Fruit fly (Drosophila melanogaster) whole organism, embryonic: ENCODE results near the gene Pbgs.

Experiments
- Bgb ChIP-seq: fragments of 200-800 bp; sonication (Bioruptor generic); IDR thresholded peaks from 2 replicates; pipeline ENCODE4 v1.3.6; 2022; ENCODE audit warnings: missing biosample characterization, missing genetic modification characterization; ENCODE audit not compliant: partially characterized antibody
- CG11696 ChIP-seq: fragments of 200-800 bp; sonication (Bioruptor generic); IDR thresholded peaks from 2 replicates; pipeline ENCODE4 v1.3.6; 2022; ENCODE audit warnings: missing biosample characterization, missing genetic modification characterization
- CG12104 ChIP-seq: fragments of 200-800 bp; sonication (Bioruptor generic); optimal IDR thresholded peaks from 3 replicates; lab custom pipeline; 2016; ENCODE audit warnings: missing biosample characterization, missing genetic modification characterization
- CG12155 ChIP-seq: fragments of 200-800 bp; sonication (Bioruptor generic); optimal IDR thresholded peaks from 3 replicates; lab custom pipeline; 2016; ENCODE audit warnings: missing biosample characterization, missing genetic modification characterization
- CG12236 ChIP-seq: fragments of 200-800 bp; sonication (Bioruptor generic); optimal IDR thresholded peaks from 2 replicates; lab custom pipeline; 2016; ENCODE audit warnings: missing biosample characterization, missing genetic modification characterization
- CG12744 ChIP-seq: fragments of 200-800 bp; sonication (Bioruptor generic); optimal IDR thresholded peaks from 2 replicates; lab custom pipeline; 2016; ENCODE audit warnings: missing biosample characterization, missing genetic modification characterization
- CG13123 ChIP-seq: fragments of 200-800 bp; sonication (Bioruptor generic); optimal IDR thresholded peaks from 2 replicates; lab custom pipeline; 2016; ENCODE audit warnings: missing biosample characterization, missing genetic modification characterization
- CG13287 ChIP-seq: fragments of 200-800 bp; sonication (Bioruptor generic); IDR thresholded peaks from 2 replicates; pipeline ENCODE4 v1.3.6; 2022; ENCODE audit warnings: missing biosample characterization, missing genetic modification characterization; ENCODE audit not compliant: partially characterized antibody
- CG1529 ChIP-seq: fragments of 200-800 bp; sonication (Bioruptor generic); optimal IDR thresholded peaks from 3 replicates; lab custom pipeline; 2018; ENCODE audit warnings: missing biosample characterization, missing genetic modification characterization
- CG1603 ChIP-seq: fragments of 200-800 bp; sonication (Bioruptor generic); optimal IDR thresholded peaks from 2 replicates; lab custom pipeline; 2019; ENCODE audit warnings: missing biosample characterization, mild to moderate bottlenecking, missing genetic modification characterization, moderate library complexity
- CG32767 ChIP-seq: fragments of 200-800 bp; sonication (Bioruptor generic); IDR thresholded peaks from 2 replicates; pipeline ENCODE4 v1.3.6; 2022; ENCODE audit warnings: missing biosample characterization, missing genetic modification characterization
- CG3847 ChIP-seq: fragments of 200-800 bp; sonication (Bioruptor generic); IDR thresholded peaks from 2 replicates; pipeline ENCODE4 v1.3.6; 2022; ENCODE audit warnings: missing biosample characterization, missing genetic modification characterization
- CG42726 ChIP-seq: fragments of 200-800 bp; sonication (Bioruptor generic); IDR thresholded peaks from 2 replicates; pipeline ENCODE4 v1.3.6; 2022; ENCODE audit warnings: missing biosample characterization, missing genetic modification characterization; ENCODE audit not compliant: partially characterized antibody
- CG4617 ChIP-seq: fragments of 200-800 bp; sonication (Bioruptor generic); optimal IDR thresholded peaks from 3 replicates; lab custom pipeline; 2016; ENCODE audit warnings: missing biosample characterization, missing genetic modification characterization, borderline replicate concordance
- CG6854 ChIP-seq: fragments of 200-800 bp; sonication (Bioruptor generic); optimal IDR thresholded peaks from 3 replicates; lab custom pipeline; 2017; ENCODE audit warnings: missing biosample characterization, mild to moderate bottlenecking, missing genetic modification characterization
- CG8089 ChIP-seq: fragments of 200-800 bp; sonication (Bioruptor generic); optimal IDR thresholded peaks from 3 replicates; lab custom pipeline; 2016; ENCODE audit warnings: missing biosample characterization, missing genetic modification characterization
- CG8924 ChIP-seq: fragments of 200-800 bp; optimal IDR thresholded peaks from 3 replicates; lab custom pipeline; 2019; ENCODE audit warnings: missing biosample characterization, mild to moderate bottlenecking, missing genetic modification characterization, moderate library complexity
- CG8944 ChIP-seq: fragments of 200-800 bp; sonication (Bioruptor generic); optimal IDR thresholded peaks from 3 replicates; lab custom pipeline; 2016; ENCODE audit warnings: missing biosample characterization, missing genetic modification characterization
- CG9797 ChIP-seq: fragments of 200-800 bp; sonication (Bioruptor generic); optimal IDR thresholded peaks from 3 replicates; lab custom pipeline; 2018; ENCODE audit warnings: missing biosample characterization, mild to moderate bottlenecking, missing genetic modification characterization
- CG9817 ChIP-seq: fragments of 200-800 bp; sonication (Bioruptor generic); optimal IDR thresholded peaks from 2 replicates; lab custom pipeline; 2018; ENCODE audit warnings: missing biosample characterization, mild to moderate bottlenecking, missing genetic modification characterization, moderate library complexity
- Dp ChIP-seq: fragments of 200-800 bp; sonication (Bioruptor generic); optimal IDR thresholded peaks from 2 replicates; lab custom pipeline; 2018; ENCODE audit warnings: missing biosample characterization, mild to moderate bottlenecking, missing genetic modification characterization, moderate library complexity
- E2f2 ChIP-seq: fragments of 200-800 bp; sonication (Bioruptor generic); IDR thresholded peaks from 2 replicates; pipeline ENCODE4 v1.3.6; 2022; ENCODE audit warnings: missing biosample characterization, missing genetic modification characterization
- Fer3 ChIP-seq: fragments of 200-800 bp; sonication (Bioruptor generic); optimal IDR thresholded peaks from 2 replicates; lab custom pipeline; 2018; ENCODE audit warnings: missing biosample characterization, mild to moderate bottlenecking, missing genetic modification characterization, moderate library complexity
- HLHmδ ChIP-seq: fragments of 200-800 bp; sonication (Bioruptor generic); optimal IDR thresholded peaks from 2 replicates; lab custom pipeline; 2018; ENCODE audit warnings: missing biosample characterization, mild to moderate bottlenecking, missing genetic modification characterization, moderate library complexity
- Hr3 ChIP-seq: fragments of 200-800 bp; sonication (Bioruptor generic); optimal IDR thresholded peaks from 3 replicates; lab custom pipeline; 2016; ENCODE audit warnings: missing biosample characterization, missing genetic modification characterization
- MBD-R2 ChIP-seq: fragments of 200-800 bp; sonication (Bioruptor generic); IDR thresholded peaks from 2 replicates; pipeline ENCODE4 v1.3.6; 2022; ENCODE audit warnings: missing biosample characterization, missing genetic modification characterization
- MESR4 ChIP-seq: fragments of 200-800 bp; sonication (Bioruptor generic); optimal IDR thresholded peaks from 2 replicates; lab custom pipeline; 2018; ENCODE audit warnings: missing biosample characterization, mild to moderate bottlenecking, missing genetic modification characterization, moderate library complexity
- Med ChIP-seq: fragments of 200-800 bp; sonication (Bioruptor generic); peaks from one replicate; lab custom pipeline; 2016; ENCODE audit warnings: missing biosample characterization, missing genetic modification characterization, mild to moderate bottlenecking, inconsistent platforms, moderate library complexity
- Nf-YA ChIP-seq: fragments of 200-800 bp; sonication (Bioruptor generic); IDR thresholded peaks from 2 replicates; pipeline ENCODE4 v1.3.6; 2022; ENCODE audit warnings: missing biosample characterization, missing genetic modification characterization
- Oli ChIP-seq: fragments of 200-800 bp; sonication (Bioruptor generic); optimal IDR thresholded peaks from 2 replicates; lab custom pipeline; 2018; ENCODE audit warnings: missing biosample characterization, mild to moderate bottlenecking, missing genetic modification characterization, moderate library complexity
- TFAM ChIP-seq: fragments of 200-800 bp; sonication (Bioruptor generic); optimal IDR thresholded peaks from 2 replicates; lab custom pipeline; 2017; ENCODE audit warnings: missing biosample characterization, missing genetic modification characterization, inconsistent platforms
- bowl ChIP-seq: fragments of 200-800 bp; sonication (Bioruptor generic); IDR thresholded peaks from 2 replicates; pipeline ENCODE4 v1.3.6; 2022; ENCODE audit warnings: missing biosample characterization, missing genetic modification characterization
- crp ChIP-seq, 2 experiments: fragments of 200-800 bp; sonication (Bioruptor generic); optimal IDR thresholded peaks; 2 replicates in 1 of 2; 3 replicates in 1 of 2; lab custom pipeline; 2017; ENCODE audit warnings: missing biosample characterization in 2 of 2, missing genetic modification characterization in 2 of 2, mild to moderate bottlenecking in 1 of 2, moderate library complexity in 1 of 2
- danr ChIP-seq: fragments of 200-800 bp; sonication (Bioruptor generic); IDR thresholded peaks from 2 replicates; pipeline ENCODE4 v1.3.6; 2022; ENCODE audit warnings: missing biosample characterization, missing genetic modification characterization
- en ChIP-seq: fragments of 200-800 bp; sonication (Bioruptor generic); optimal IDR thresholded peaks from 2 replicates; lab custom pipeline; 2016; ENCODE audit warnings: missing biosample characterization, missing genetic modification characterization
- eyg ChIP-seq: fragments of 200-800 bp; sonication (Bioruptor generic); optimal IDR thresholded peaks from 3 replicates; lab custom pipeline; 2016; ENCODE audit warnings: missing biosample characterization, missing genetic modification characterization
- gfzf ChIP-seq: fragments of 200-800 bp; sonication (Bioruptor generic); optimal IDR thresholded peaks from 2 replicates; lab custom pipeline; 2016; ENCODE audit warnings: missing biosample characterization, mild to moderate bottlenecking, missing genetic modification characterization, moderate library complexity
- nerfin-1 ChIP-seq: fragments of 200-800 bp; sonication (Bioruptor generic); optimal IDR thresholded peaks from 3 replicates; lab custom pipeline; 2019; ENCODE audit warnings: missing biosample characterization, mild to moderate bottlenecking, missing genetic modification characterization, moderate library complexity
- pzg ChIP-seq: fragments of 200-800 bp; sonication (Bioruptor generic); optimal IDR thresholded peaks from 3 replicates; lab custom pipeline; 2018; ENCODE audit warnings: missing biosample characterization, mild to moderate bottlenecking, missing genetic modification characterization, moderate library complexity
- row ChIP-seq: fragments of 200-800 bp; sonication (Bioruptor generic); IDR thresholded peaks from 3 replicates; pipeline ENCODE4 v1.3.6; 2022; ENCODE audit warnings: missing biosample characterization, missing genetic modification characterization
- sd ChIP-seq: fragments of 200-800 bp; sonication (Bioruptor generic); optimal IDR thresholded peaks from 3 replicates; lab custom pipeline; 2018; ENCODE audit warnings: missing biosample characterization, mild to moderate bottlenecking, missing genetic modification characterization, moderate library complexity
- so ChIP-seq: fragments of 200-800 bp; sonication (Bioruptor generic); IDR thresholded peaks from 3 replicates; pipeline ENCODE4 v1.3.6; 2022; ENCODE audit warnings: missing biosample characterization, missing genetic modification characterization
- sqz ChIP-seq: fragments of 200-800 bp; sonication (Bioruptor generic); optimal IDR thresholded peaks from 3 replicates; lab custom pipeline; 2018; ENCODE audit warnings: missing biosample characterization, mild to moderate bottlenecking, missing genetic modification characterization
- tna ChIP-seq: fragments of 200-800 bp; sonication (Bioruptor generic); IDR thresholded peaks from 2 replicates; pipeline ENCODE4 v1.3.6; 2022; ENCODE audit warnings: missing biosample characterization, missing genetic modification characterization; ENCODE audit not compliant: partially characterized antibody
- toy ChIP-seq: fragments of 200-800 bp; sonication (Bioruptor generic); IDR thresholded peaks from 2 replicates; pipeline ENCODE4 v1.3.6; 2022; ENCODE audit warnings: missing biosample characterization, missing genetic modification characterization
- vfl ChIP-seq: fragments of 200-800 bp; sonication (Bioruptor generic); optimal IDR thresholded peaks from 2 replicates; lab custom pipeline; 2016; ENCODE audit warnings: missing biosample characterization, missing genetic modification characterization

The Pbgs gene

dm6 chr3L:12269867-12270266 lies 1.3 kb downstream of the Pbgs start (continued):
- TF ChIP-seq Fer3 (tag; lab: Kevin White, UChicago) = peak; percentile 47
- TF ChIP-seq tna (GFP tag; lab: Robert Waterston, UW) = no peak
- no peak for TF ChIP-seq eyg
- no peak for TF ChIP-seq Hr3 (GFP tag; lab: Kevin White, UChicago)
- no peak for TF ChIP-seq CG13123 (GFP tag; lab: Kevin White, UChicago)
- TF ChIP-seq CG8924 (tag; lab: Kevin White, UChicago) = peak; percentile 45
- TF ChIP-seq Oli (tag; lab: Kevin White, UChicago) = peak; percentile 16
- TF ChIP-seq bowl (GFP tag; lab: Robert Waterston, UW) = no peak

dm6 chr3L:12267332-12267914 lies 3.7 kb downstream of the Pbgs start, which contains the start of gene CG32100:
Gene CG32100, plus strand, starts transcription at chr3L:12267528.
- no peak for TF ChIP-seq CG3847 (GFP tag; lab: Robert Waterston, UW)
- TF ChIP-seq CG4617 (GFP tag; lab: Kevin White, UChicago) = peak; percentile 27
- TF ChIP-seq CG9797 (GFP tag; lab: Kevin White, UChicago) = peak; percentile 67
- peak; percentile 69 for TF ChIP-seq MESR4 (GFP tag; lab: Kevin White, UChicago)
- no peak for TF ChIP-seq en (GFP tag; lab: Kevin White, UChicago)
- 0 out of 2 replicates have a peak, but pooled peaks have one; percentile 9 for TF ChIP-seq Nf-YA
- no peak for TF ChIP-seq CG1529 (GFP tag; lab: Kevin White, UChicago)
- TF ChIP-seq CG32767 (GFP tag; lab: Robert Waterston, UW) = peak; percentile 54
- peak; percentile 92 for TF ChIP-seq Dp (GFP tag; lab: Kevin White, UChicago)
- TF ChIP-seq row (GFP tag; lab: Robert Waterston, UW) = no peak
- peak; percentile 47 to 91 for TF ChIP-seq crp (GFP tag; optimal IDR thresholded peaks at IDR 0.05; lab: Kevin White, UChicago)
- TF ChIP-seq HLHmδ (GFP tag; lab: Kevin White, UChicago) = no peak
- no peak for TF ChIP-seq CG6854
- TF ChIP-seq CG12236 = no peak
- TF ChIP-seq Bgb = 0 out of 2 replicates have a peak, but pooled peaks have one; percentile 23
- no peak for TF ChIP-seq toy
- TF ChIP-seq CG8944 (GFP tag; lab: Kevin White, UChicago) = no peak
- TF ChIP-seq CG12104 (GFP tag; lab: Kevin White, UChicago) = no peak
- TF ChIP-seq CG12744 (GFP tag; lab: Kevin White, UChicago) = no peak
- TF ChIP-seq sd (tag; lab: Kevin White, UChicago) = peak; percentile 79
- TF ChIP-seq CG42726 = peak; percentile 35; the same call in 1 of the 2 replicates
- TF ChIP-seq nerfin-1 = peak; percentile 84
- no peak for TF ChIP-seq CG11696 (GFP tag; lab: Robert Waterston, UW)
- no peak for TF ChIP-seq CG8089 (GFP tag; lab: Kevin White, UChicago)
- TF ChIP-seq E2f2 (GFP tag; lab: Robert Waterston, UW) = peak; percentile 95
- no peak for TF ChIP-seq TFAM (GFP tag; lab: Kevin White, UChicago)
- TF ChIP-seq CG9817 (tag; lab: Kevin White, UChicago) = no peak
- TF ChIP-seq danr (GFP tag; lab: Robert Waterston, UW) = no peak
- TF ChIP-seq CG12155 (GFP tag; lab: Kevin White, UChicago) = no peak
- TF ChIP-seq so = no peak
- peak; percentile 84 for TF ChIP-seq gfzf (GFP tag; lab: Kevin White, UChicago)
- TF ChIP-seq vfl (GFP tag; lab: Kevin White, UChicago) = no peak
- peak; percentile 37; the same call in 1 of the 2 replicates for TF ChIP-seq CG13287 (GFP tag; lab: Robert Waterston, UW)
- TF ChIP-seq Med (GFP tag; lab: Kevin White, UChicago) = peak; percentile 46
- TF ChIP-seq pzg (GFP tag; lab: Kevin White, UChicago) = peak; percentile 60
- TF ChIP-seq sqz (GFP tag; lab: Kevin White, UChicago) = peak; percentile 83
- peak; percentile 45 for TF ChIP-seq MBD-R2
- peak; percentile 40 for TF ChIP-seq CG1603
